Fruit fly (Drosophila melanogaster) whole organism: ENCODE measurements around the gene Gnmt.

ENCODE experiments used
- EcR ChIP-seq, 2 experiments: fragments of >200 bp; optimal IDR thresholded peaks; 2 replicates each; lab custom pipeline; 2017; ENCODE audit warnings: missing biosample characterization in 2 of 2, missing genetic modification characterization in 2 of 2, missing genetic modification reagents in 2 of 2
- pan ChIP-seq: fragments of >200 bp; optimal IDR thresholded peaks from 2 replicates; lab custom pipeline; 2017
- psq ChIP-seq: fragments of >200 bp; optimal IDR thresholded peaks from 2 replicates; lab custom pipeline; 2017
- usp ChIP-seq: fragments of >200 bp; optimal IDR thresholded peaks from 2 replicates; lab custom pipeline; 2017; ENCODE audit warnings: missing biosample characterization, missing genetic modification characterization, mixed read lengths

DNA sequence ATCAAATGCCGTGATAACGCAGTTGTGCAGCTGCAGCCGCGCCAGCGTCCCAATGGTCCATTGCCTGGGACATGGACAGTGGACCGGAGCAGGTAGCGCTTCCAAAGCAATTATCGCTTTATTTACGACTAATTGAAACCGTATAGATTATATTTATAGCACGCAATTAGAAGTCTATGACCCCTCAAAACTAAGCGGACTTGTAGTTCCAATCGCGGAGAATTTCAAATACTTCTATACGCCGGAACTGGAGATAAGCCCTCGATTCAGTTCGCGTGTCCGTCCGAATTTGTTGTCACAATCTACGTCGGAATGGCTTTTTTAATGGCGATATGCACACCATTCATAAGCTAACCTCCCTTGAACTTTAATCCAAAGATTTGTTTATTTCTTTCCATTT is 10.9 kb downstream of the Gnmt start:
- TF ChIP-seq EcR (GFP tag; optimal IDR thresholded peaks at IDR 0.05; lab: Kevin White, UChicago) (no peak), pan (no peak), psq (lab: Kevin White, UChicago) (no peak), usp (GFP tag; lab: Kevin White, UChicago) (no peak)
